Fruit fly (Drosophila melanogaster): Measurements from ENCODE around the gene Hsc70-4.
A peak's percentile ranks its signal among the peaks of the same experiment; 100 is the strongest.

Gene Hsc70-4

dm6 chr3R:15290642-15291118 lies 48.2 kb downstream of the Hsc70-4 start, which contains the start of gene CG45218 (continued):
- TF ChIP-seq CG12942 (GFP tag; optimal IDR thresholded peaks at IDR 0.05) = no peak
- no peak; the same call in 1 of the 2 replicates for TF ChIP-seq onecut (GFP tag; IDR thresholded peaks at IDR 0.05)
- TF ChIP-seq nau (GFP tag; optimal IDR thresholded peaks at IDR 0.05) = no peak
- TF ChIP-seq CG15601 (tag; optimal IDR thresholded peaks at IDR 0.05) = no peak
- TF ChIP-seq CG30403 (GFP tag; optimal IDR thresholded peaks at IDR 0.05) = no peak
- TF ChIP-seq Hsf (GFP tag; optimal IDR thresholded peaks at IDR 0.05) = no peak
- TF ChIP-seq Stat92E (GFP tag; optimal IDR thresholded peaks at IDR 0.05) = no peak
- no peak for TF ChIP-seq klu (GFP tag; IDR thresholded peaks at IDR 0.05)
- TF ChIP-seq zf30C (GFP tag; optimal IDR thresholded peaks at IDR 0.05) = no peak
- no peak for TF ChIP-seq Dp (GFP tag; optimal IDR thresholded peaks at IDR 0.05)
- TF ChIP-seq ken (GFP tag; IDR thresholded peaks at IDR 0.05) = no peak
- peak; percentile 90 for TF ChIP-seq CG1832 (GFP tag; optimal IDR thresholded peaks at IDR 0.05)
- TF ChIP-seq Nf-YB (GFP tag; optimal IDR thresholded peaks at IDR 0.05) = peak; percentile 23
- peak; percentile 72 for TF ChIP-seq CG9437 (GFP tag; optimal IDR thresholded peaks at IDR 0.05)
- TF ChIP-seq CG9817 (tag; optimal IDR thresholded peaks at IDR 0.05) = no peak
- peak; percentile 54 for TF ChIP-seq Jarid2 (GFP tag; optimal IDR thresholded peaks at IDR 0.05)
- TF ChIP-seq Xbp1 (GFP tag; optimal IDR thresholded peaks at IDR 0.05) = no peak
- TF ChIP-seq dysf (GFP tag; IDR thresholded peaks at IDR 0.05) = no peak
- TF ChIP-seq CG14667 (GFP tag; IDR thresholded peaks at IDR 0.05) = no peak
- TF ChIP-seq CG12104 (GFP tag; optimal IDR thresholded peaks at IDR 0.05) = no peak
- peak; percentile 90 for TF ChIP-seq abd-A (tag; optimal IDR thresholded peaks at IDR 0.05)
- TF ChIP-seq CG12659 (GFP tag; optimal IDR thresholded peaks at IDR 0.05) = no peak
- TF ChIP-seq unc-4 (GFP tag; IDR thresholded peaks at IDR 0.05; ENCODE audit: partially characterized antibody) = no peak
- TF ChIP-seq CG13424 (tag; optimal IDR thresholded peaks at IDR 0.05) = no peak
- TF ChIP-seq CG15073 (GFP tag; optimal IDR thresholded peaks at IDR 0.05) = no peak
- no peak for TF ChIP-seq CG14014 (GFP tag; IDR thresholded peaks at IDR 0.05)
- TF ChIP-seq tin (GFP tag; optimal IDR thresholded peaks at IDR 0.05) = no peak
- TF ChIP-seq E2f2 (GFP tag; IDR thresholded peaks at IDR 0.05) = no peak
- no peak for TF ChIP-seq Ptx1 (GFP tag; IDR thresholded peaks at IDR 0.05)
- no peak for TF ChIP-seq CG3407 (GFP tag; optimal IDR thresholded peaks at IDR 0.05)
- TF ChIP-seq aop (GFP tag; IDR thresholded peaks at IDR 0.05) = no peak
- TF ChIP-seq Fer1 (GFP tag; optimal IDR thresholded peaks at IDR 0.05) = no peak
- TF ChIP-seq sens (GFP tag) = peak; percentile 68
- TF ChIP-seq CG43689 (GFP tag; IDR thresholded peaks at IDR 0.05) = no peak
- TF ChIP-seq run (tag; optimal IDR thresholded peaks at IDR 0.05) = no peak
- TF ChIP-seq nerfin-1 (tag; optimal IDR thresholded peaks at IDR 0.05) = no peak
- no peak for TF ChIP-seq ham (GFP tag; IDR thresholded peaks at IDR 0.05)
- no peak for TF ChIP-seq ara (GFP tag; IDR thresholded peaks at IDR 0.05)
- TF ChIP-seq pita (GFP tag; optimal IDR thresholded peaks at IDR 0.05) = no peak
- TF ChIP-seq CG7786 (GFP tag; optimal IDR thresholded peaks at IDR 0.05) = no peak
- no peak for TF ChIP-seq CG16863 (GFP tag; optimal IDR thresholded peaks at IDR 0.05)
- no peak for TF ChIP-seq HLH3B (GFP tag; IDR thresholded peaks at IDR 0.05)
- peak; percentile 32 for TF ChIP-seq CG13894 (tag; optimal IDR thresholded peaks at IDR 0.05)
- peak; percentile 0 for TF ChIP-seq jumu (GFP tag; optimal IDR thresholded peaks at IDR 0.05)
- TF ChIP-seq CG8359 (GFP tag; optimal IDR thresholded peaks at IDR 0.05; ENCODE audit: borderline replicate concordance) = no peak
- no peak for TF ChIP-seq CG18764 (GFP tag; optimal IDR thresholded peaks at IDR 0.05)
- no peak for TF ChIP-seq yki (optimal IDR thresholded peaks at IDR 0.05)
- TF ChIP-seq zen (tag; optimal IDR thresholded peaks at IDR 0.05) = no peak
- TF ChIP-seq Poxn (GFP tag; IDR thresholded peaks at IDR 0.05) = no peak
- no peak for TF ChIP-seq ash1 (GFP tag; optimal IDR thresholded peaks at IDR 0.05)
- no peak for TF ChIP-seq ato (GFP tag; IDR thresholded peaks at IDR 0.05; ENCODE audit: partially characterized antibody)
